Fruit fly (Drosophila melanogaster) whole organism, embryonic: Measurements from ENCODE around the gene CG7914.

Experiments used
- ATbp ChIP-seq: fragments of 200-800 bp; sonication (Bioruptor generic); optimal IDR thresholded peaks from 2 replicates; lab custom pipeline; 2017; ENCODE audit warnings: missing biosample characterization, mild to moderate bottlenecking, missing genetic modification characterization, missing genetic modification reagents
- Atf-2 ChIP-seq: fragments of 200-800 bp; sonication (Bioruptor generic); optimal IDR thresholded peaks from 2 replicates; lab custom pipeline; 2016; ENCODE audit warnings: missing biosample characterization, missing genetic modification characterization
- Awh ChIP-seq: fragments of 200-800 bp; sonication (Bioruptor generic); IDR thresholded peaks from 2 replicates; pipeline ENCODE4, ENCODE4 v1.3.6; 2022; ENCODE audit warnings: missing biosample characterization, missing genetic modification characterization
- CG11504 ChIP-seq: fragments of 200-800 bp; sonication (Bioruptor generic); optimal IDR thresholded peaks from 3 replicates; lab custom pipeline; 2019; ENCODE audit warnings: missing biosample characterization, mild to moderate bottlenecking, missing genetic modification characterization, moderate library complexity
- CG12942 ChIP-seq: fragments of 200-800 bp; sonication (Bioruptor generic); optimal IDR thresholded peaks from 3 replicates; lab custom pipeline; 2016; ENCODE audit warnings: missing biosample characterization, missing genetic modification characterization
- CG13123 ChIP-seq: fragments of 200-800 bp; sonication (Bioruptor generic); optimal IDR thresholded peaks from 2 replicates; lab custom pipeline; 2016; ENCODE audit warnings: missing biosample characterization, missing genetic modification characterization
- CG14014 ChIP-seq: fragments of 200-800 bp; sonication (Bioruptor generic); IDR thresholded peaks from 2 replicates; pipeline ENCODE4 v1.3.6; 2022; ENCODE audit warnings: missing biosample characterization, missing genetic modification characterization
- CG1529 ChIP-seq: fragments of 200-800 bp; sonication (Bioruptor generic); optimal IDR thresholded peaks from 3 replicates; lab custom pipeline; 2018; ENCODE audit warnings: missing biosample characterization, missing genetic modification characterization
- CG15479 ChIP-seq: fragments of 200-800 bp; sonication (Bioruptor generic); optimal IDR thresholded peaks from 3 replicates; lab custom pipeline; 2019; ENCODE audit warnings: missing biosample characterization, mild to moderate bottlenecking, missing genetic modification characterization, moderate library complexity
- CG16863 ChIP-seq: fragments of 200-800 bp; sonication (Bioruptor generic); optimal IDR thresholded peaks from 3 replicates; lab custom pipeline; 2016; ENCODE audit warnings: missing biosample characterization, missing genetic modification characterization
- CG17359 ChIP-seq: fragments of 200-800 bp; sonication (Bioruptor generic); optimal IDR thresholded peaks from 3 replicates; lab custom pipeline; 2018; ENCODE audit warnings: missing biosample characterization, mild to moderate bottlenecking, missing genetic modification characterization, moderate library complexity
- CG1832 ChIP-seq: fragments of 200-800 bp; sonication (Bioruptor generic); optimal IDR thresholded peaks from 2 replicates; lab custom pipeline; 2017; ENCODE audit warnings: missing biosample characterization, mild to moderate bottlenecking, missing genetic modification characterization, inconsistent platforms
- CG3163 ChIP-seq: fragments of 200-800 bp; sonication (Bioruptor generic); optimal IDR thresholded peaks from 3 replicates; lab custom pipeline; 2016; ENCODE audit warnings: missing biosample characterization, missing genetic modification characterization
- CG3726 ChIP-seq: fragments of 200-800 bp; sonication (Bioruptor generic); IDR thresholded peaks from 3 replicates; pipeline ENCODE4, ENCODE4 v1.3.6; 2022; ENCODE audit warnings: missing biosample characterization, missing genetic modification characterization
- CG3838 ChIP-seq: fragments of 200-800 bp; sonication (Bioruptor generic); optimal IDR thresholded peaks from 3 replicates; lab custom pipeline; 2016; ENCODE audit warnings: missing biosample characterization, missing genetic modification characterization
- CG3847 ChIP-seq: fragments of 200-800 bp; sonication (Bioruptor generic); IDR thresholded peaks from 2 replicates; pipeline ENCODE4 v1.3.6; 2022; ENCODE audit warnings: missing biosample characterization, missing genetic modification characterization
- CG42726 ChIP-seq: fragments of 200-800 bp; sonication (Bioruptor generic); IDR thresholded peaks from 2 replicates; pipeline ENCODE4 v1.3.6; 2022; ENCODE audit warnings: missing biosample characterization, missing genetic modification characterization; ENCODE audit not compliant: partially characterized antibody
- CG4707 ChIP-seq: fragments of 200-800 bp; sonication (Bioruptor generic); optimal IDR thresholded peaks from 2 replicates; lab custom pipeline; 2018; ENCODE audit warnings: missing biosample characterization, mild to moderate bottlenecking, missing genetic modification characterization, moderate library complexity
- CG6272 ChIP-seq: fragments of 200-800 bp; sonication (Bioruptor generic); IDR thresholded peaks from 2 replicates; pipeline ENCODE4 v1.3.6; 2022; ENCODE audit warnings: missing biosample characterization, missing genetic modification characterization
- CG6765 ChIP-seq: fragments of 200-800 bp; sonication (Bioruptor generic); optimal IDR thresholded peaks from 3 replicates; lab custom pipeline; 2017; ENCODE audit warnings: missing biosample characterization, mild to moderate bottlenecking, missing genetic modification characterization
- CG7745 ChIP-seq: fragments of 200-800 bp; sonication (Bioruptor generic); optimal IDR thresholded peaks from 2 replicates; lab custom pipeline; 2018; ENCODE audit warnings: missing biosample characterization, mild to moderate bottlenecking, missing genetic modification characterization, moderate library complexity
- CG7786 ChIP-seq: fragments of 200-800 bp; sonication (Bioruptor generic); optimal IDR thresholded peaks from 2 replicates; lab custom pipeline; 2016; ENCODE audit warnings: missing biosample characterization, missing genetic modification characterization
- CG8388 ChIP-seq: fragments of 200-800 bp; sonication (Bioruptor generic); optimal IDR thresholded peaks from 2 replicates; lab custom pipeline; 2019; ENCODE audit warnings: missing biosample characterization, mild to moderate bottlenecking, missing genetic modification characterization, moderate library complexity
- CG9932 ChIP-seq: fragments of 200-800 bp; sonication (Bioruptor generic); IDR thresholded peaks from 2 replicates; pipeline ENCODE4 v1.3.6; 2022; ENCODE audit warnings: missing biosample characterization, missing genetic modification characterization
- Lhr ChIP-seq: fragments of 200-800 bp; sonication (Bioruptor generic); optimal IDR thresholded peaks from 3 replicates; lab custom pipeline; 2017; ENCODE audit warnings: mild to moderate bottlenecking, missing biosample characterization, missing genetic modification reagents, missing genetic modification characterization
- Med ChIP-seq: fragments of 200-800 bp; sonication (Bioruptor generic); peaks from one replicate; lab custom pipeline; 2016; ENCODE audit warnings: missing biosample characterization, missing genetic modification characterization, mild to moderate bottlenecking, inconsistent platforms, moderate library complexity
- NK7.1 ChIP-seq: fragments of 200-800 bp; sonication (Bioruptor generic); optimal IDR thresholded peaks from 3 replicates; lab custom pipeline; 2016; ENCODE audit warnings: missing biosample characterization, missing genetic modification characterization
- Oaz ChIP-seq: fragments of 200-800 bp; sonication (Bioruptor generic); IDR thresholded peaks from 2 replicates; pipeline ENCODE4 v1.3.6; 2022; ENCODE audit warnings: missing biosample characterization, missing genetic modification characterization
- Pdp1 ChIP-seq, 2 experiments: fragments of 200-800 bp; sonication (Bioruptor generic); optimal IDR thresholded peaks; 3 replicates each; lab custom pipeline; 2016; ENCODE audit warnings: missing biosample characterization in 2 of 2, missing genetic modification characterization in 2 of 2, mild to moderate bottlenecking in 1 of 2, moderate library complexity in 1 of 2
- Side ChIP-seq: fragments of 200-800 bp; sonication (Bioruptor generic); optimal IDR thresholded peaks from 2 replicates; lab custom pipeline; 2016; ENCODE audit warnings: missing biosample characterization, missing genetic modification characterization
- Spps ChIP-seq: fragments of 200-800 bp; sonication (Bioruptor generic); optimal IDR thresholded peaks from 2 replicates; lab custom pipeline; 2018; ENCODE audit warnings: missing biosample characterization, mild to moderate bottlenecking, missing genetic modification characterization
- Sry-δ ChIP-seq: fragments of 200-800 bp; sonication (Bioruptor generic); optimal IDR thresholded peaks from 2 replicates; lab custom pipeline; 2016; ENCODE audit warnings: missing biosample characterization, missing genetic modification characterization
- amos ChIP-seq: fragments of 200-800 bp; sonication (Bioruptor generic); IDR thresholded peaks from 2 replicates; pipeline ENCODE4 v1.3.6; 2022; ENCODE audit warnings: missing biosample characterization, missing genetic modification characterization; ENCODE audit not compliant: partially characterized antibody
- bab2 ChIP-seq: fragments of 200-800 bp; sonication (Bioruptor generic); optimal IDR thresholded peaks from 2 replicates; lab custom pipeline; 2016; ENCODE audit warnings: missing biosample characterization, missing genetic modification characterization
- cas ChIP-seq: fragments of 200-800 bp; sonication (Bioruptor generic); IDR thresholded peaks from 2 replicates; pipeline ENCODE4 v1.3.6; 2022; ENCODE audit warnings: missing biosample characterization, missing genetic modification characterization
- caup ChIP-seq: fragments of 200-800 bp; sonication (Bioruptor generic); optimal IDR thresholded peaks from 3 replicates; lab custom pipeline; 2017; ENCODE audit warnings: missing biosample characterization, mild to moderate bottlenecking, missing genetic modification characterization, moderate library complexity; ENCODE audit not compliant: severe bottlenecking
- chm ChIP-seq: fragments of 200-800 bp; sonication (Bioruptor generic); IDR thresholded peaks from 2 replicates; pipeline ENCODE4 v1.3.6; 2022; ENCODE audit warnings: missing biosample characterization, missing genetic modification characterization
- en ChIP-seq: fragments of 200-800 bp; sonication (Bioruptor generic); optimal IDR thresholded peaks from 2 replicates; lab custom pipeline; 2016; ENCODE audit warnings: missing biosample characterization, missing genetic modification characterization
- fd64A ChIP-seq: fragments of 200-800 bp; sonication (Bioruptor generic); optimal IDR thresholded peaks from 3 replicates; lab custom pipeline; 2018; ENCODE audit warnings: missing biosample characterization, mild to moderate bottlenecking, missing genetic modification characterization
- gro ChIP-seq: fragments of 200-800 bp; sonication (Bioruptor generic); optimal IDR thresholded peaks from 2 replicates; lab custom pipeline; 2016; ENCODE audit warnings: missing biosample characterization, missing genetic modification characterization
- hkb ChIP-seq, 2 experiments: fragments of 200-800 bp in 1 of 2; fragments of >200 bp in 1 of 2; sonication (Bioruptor generic) in 1 of 2; IDR thresholded peaks in 1 of 2; optimal IDR thresholded peaks in 1 of 2; 2 replicates each; pipeline versions ENCODE4 v1.3.6 to Lab custom; 2017 to 2022; ENCODE audit warnings: missing biosample characterization in 1 of 2, missing genetic modification characterization in 1 of 2
- oc ChIP-seq: fragments of 200-800 bp; sonication (Bioruptor generic); optimal IDR thresholded peaks from 2 replicates; lab custom pipeline; 2018; ENCODE audit warnings: missing biosample characterization, mild to moderate bottlenecking, missing genetic modification characterization, moderate library complexity
- peb ChIP-seq: fragments of 200-800 bp; sonication (Bioruptor generic); IDR thresholded peaks from 2 replicates; pipeline ENCODE4 v1.3.6; 2022; ENCODE audit warnings: missing biosample characterization, missing genetic modification characterization
- pum ChIP-seq: fragments of 200-800 bp; sonication (Bioruptor generic); optimal IDR thresholded peaks from 2 replicates; lab custom pipeline; 2016; ENCODE audit warnings: missing biosample characterization, missing genetic modification characterization
- pzg ChIP-seq: fragments of 200-800 bp; sonication (Bioruptor generic); optimal IDR thresholded peaks from 3 replicates; lab custom pipeline; 2018; ENCODE audit warnings: missing biosample characterization, mild to moderate bottlenecking, missing genetic modification characterization, moderate library complexity
- schlank ChIP-seq: fragments of 200-800 bp; sonication (Bioruptor generic); optimal IDR thresholded peaks from 2 replicates; lab custom pipeline; 2018; ENCODE audit warnings: missing biosample characterization, mild to moderate bottlenecking, missing genetic modification characterization
- sens-2 ChIP-seq: fragments of 200-800 bp; sonication (Bioruptor generic); IDR thresholded peaks from 2 replicates; pipeline ENCODE4 v1.3.6; 2022; ENCODE audit warnings: missing biosample characterization, missing genetic modification characterization
- tin ChIP-seq: fragments of 200-800 bp; sonication (Bioruptor generic); optimal IDR thresholded peaks from 3 replicates; lab custom pipeline; 2016; ENCODE audit warnings: missing biosample characterization, missing genetic modification characterization
- wor ChIP-seq: fragments of 200-800 bp; sonication (Bioruptor generic); IDR thresholded peaks from 2 replicates; pipeline ENCODE4 v1.3.6; 2022; ENCODE audit warnings: missing biosample characterization, missing genetic modification characterization
- z ChIP-seq: fragments of 200-800 bp; sonication (Bioruptor generic); IDR thresholded peaks from 3 replicates; pipeline ENCODE4 v1.3.6; 2022; ENCODE audit warnings: missing biosample characterization, missing genetic modification characterization

The CG7914 gene

DNA sequence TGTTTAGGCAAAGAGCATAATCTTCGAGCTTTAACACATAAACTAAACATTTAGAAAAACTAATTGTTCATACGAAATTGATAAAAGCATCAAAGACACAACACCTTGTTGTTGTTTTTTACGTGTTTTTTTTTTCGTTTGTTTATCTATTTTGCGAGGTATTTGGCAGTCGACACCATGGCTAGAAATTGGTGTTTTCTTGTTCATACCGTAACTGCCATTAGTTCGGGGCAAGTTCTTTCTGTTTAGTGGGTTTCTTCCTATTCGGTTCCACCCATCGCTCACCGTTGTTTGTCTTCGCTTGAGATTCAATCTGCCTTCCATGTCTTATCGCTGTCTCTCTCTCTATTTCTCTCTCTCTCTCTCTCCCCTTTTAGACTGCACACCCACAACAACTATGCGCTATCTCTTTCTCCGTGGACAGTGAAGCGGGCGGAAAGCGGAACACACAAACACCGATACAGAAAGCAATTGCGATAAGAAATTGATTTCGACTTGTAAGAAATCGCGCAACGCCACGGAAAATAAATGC, 46.8 kb downstream of the CG7914 start (continued):
- TF ChIP-seq sens-2 (GFP tag; lab: Robert Waterston, UW) (no peak), Sry-δ (GFP tag; lab: Kevin White, UChicago) (no peak), CG1832 (GFP tag; lab: Kevin White, UChicago) (peak; percentile 62), Med (GFP tag; lab: Kevin White, UChicago) (peak; percentile 95), gro (GFP tag; lab: Kevin White, UChicago) (peak; percentile 51), CG17359 (tag; lab: Kevin White, UChicago) (no peak), oc (no peak), CG42726 (GFP tag; lab: Robert Waterston, UW) (no peak), fd64A (GFP tag; lab: Kevin White, UChicago) (no peak), CG16863 (peak; percentile 36), Atf-2 (GFP tag; lab: Kevin White, UChicago) (peak; percentile 23), CG3847 (GFP tag; lab: Robert Waterston, UW) (peak; percentile 14; the same call in 1 of the 2 replicates), CG3838 (no peak), CG11504 (peak; percentile 35), Awh (GFP tag; lab: Robert Waterston, UW) (no peak), CG15479 (GFP tag; lab: Kevin White, UChicago) (peak; percentile 69), amos (no peak), pzg (no peak), en (GFP tag; lab: Kevin White, UChicago) (no peak), CG7745 (tag; lab: Kevin White, UChicago) (no peak), caup (no peak), CG4707 (GFP tag; lab: Kevin White, UChicago) (no peak), Side (GFP tag; lab: Kevin White, UChicago) (no peak), cas (GFP tag; lab: Robert Waterston, UW) (no peak), CG7786 (GFP tag; lab: Kevin White, UChicago) (peak; percentile 15), Pdp1 (GFP tag; optimal IDR thresholded peaks at IDR 0.05; lab: Kevin White, UChicago) (peak; percentile 12 to 60), chm (GFP tag; lab: Robert Waterston, UW) (0 out of 2 replicates have a peak, but pooled peaks have one; percentile 24), peb (GFP tag; lab: Robert Waterston, UW) (no peak), Spps (tag; lab: Kevin White, UChicago) (no peak), CG3163 (GFP tag; lab: Kevin White, UChicago) (no peak), CG13123 (GFP tag; lab: Kevin White, UChicago) (no peak), CG3726 (GFP tag; lab: Robert Waterston, UW) (no peak), CG9932 (GFP tag; lab: Robert Waterston, UW) (no peak), tin (peak; percentile 20), CG8388 (GFP tag; lab: Kevin White, UChicago) (no peak), Oaz (GFP tag; lab: Robert Waterston, UW) (no peak), pum (no peak), z (no peak), wor (GFP tag; lab: Robert Waterston, UW) (no peak), CG1529 (GFP tag; lab: Kevin White, UChicago) (no peak), bab2 (GFP tag; lab: Kevin White, UChicago) (peak; percentile 80), NK7.1 (GFP tag; lab: Kevin White, UChicago) (peak; percentile 61), schlank (no peak), CG6272 (GFP tag; lab: Robert Waterston, UW) (no peak), CG6765 (GFP tag; lab: Kevin White, UChicago) (no peak), CG12942 (GFP tag; lab: Kevin White, UChicago) (no peak), Lhr (GFP tag; lab: Kevin White, UChicago) (no peak), ATbp (GFP tag; lab: Kevin White, UChicago) (no peak), hkb (optimal IDR thresholded peaks at IDR 0.05; lab: Kevin White, UChicago) (no peak), hkb (GFP tag; IDR thresholded peaks at IDR 0.05; lab: Robert Waterston, UW) (peak; percentile 17; the same call in 1 of the 2 replicates), CG14014 (peak; percentile 67; the same call in 1 of the 2 replicates)
